Worm (Caenorhabditis elegans): ENCODE measurements around the gene R11D1.12.

Gene R11D1.12

ce11 chrV:12711999-12712398, 13.8 kb downstream of the R11D1.12 start, which contains the start of gene R11D1.3:
Gene R11D1.3 (minus strand): TSS chrV:12712099.
- TF ChIP-seq skn-1 (tag; optimal IDR thresholded peaks at IDR 0.05) = no peak
- TF ChIP-seq peb-1 (tag; optimal IDR thresholded peaks at IDR 0.05) = no peak
- TF ChIP-seq C34F6.9 (tag; optimal IDR thresholded peaks at IDR 0.05) = no peak
- no peak for TF ChIP-seq nhr-23 (tag; optimal IDR thresholded peaks at IDR 0.05)
- no peak for TF ChIP-seq lin-11 (tag; optimal IDR thresholded peaks at IDR 0.05)
- TF ChIP-seq lsy-2 (tag; optimal IDR thresholded peaks at IDR 0.05) = no peak
- no peak for TF ChIP-seq unc-62 (GFP tag; optimal IDR thresholded peaks at IDR 0.05)
- no peak for TF ChIP-seq egl-27 (tag; optimal IDR thresholded peaks at IDR 0.05)
- no peak for TF ChIP-seq zag-1 (tag; optimal IDR thresholded peaks at IDR 0.05)
- TF ChIP-seq alr-1 (tag; optimal IDR thresholded peaks at IDR 0.05) = no peak
- TF ChIP-seq nhr-25 (tag; optimal IDR thresholded peaks at IDR 0.05) = no peak
- no peak for TF ChIP-seq Y55F3AM.14 (GFP tag; optimal IDR thresholded peaks at IDR 0.05)
- no peak for TF ChIP-seq unc-39 (tag; optimal IDR thresholded peaks at IDR 0.05)
- no peak for TF ChIP-seq nhr-10 (tag; optimal IDR thresholded peaks at IDR 0.05)

- TF ChIP-seq crh-2 (tag; optimal IDR thresholded peaks at IDR 0.05) = no peak
- TF ChIP-seq skn-1 (tag; optimal IDR thresholded peaks at IDR 0.05) = no peak
- no peak for TF ChIP-seq ztf-4 (tag; optimal IDR thresholded peaks at IDR 0.05)
- TF ChIP-seq sma-9 (GFP tag; optimal IDR thresholded peaks at IDR 0.05) = no peak
- no peak for TF ChIP-seq sma-9 (tag; optimal IDR thresholded peaks at IDR 0.05)
- no peak for TF ChIP-seq Y55F3AM.14 (GFP tag; optimal IDR thresholded peaks at IDR 0.05)
- no peak for TF ChIP-seq elt-1 (tag; optimal IDR thresholded peaks at IDR 0.05)
- no peak for TF ChIP-seq snpc-4 (tag; optimal IDR thresholded peaks at IDR 0.05)
- TF ChIP-seq lin-39 (tag; optimal IDR thresholded peaks at IDR 0.05) = no peak
- no peak for TF ChIP-seq ZK546.5 (tag; optimal IDR thresholded peaks at IDR 0.05)
- TF ChIP-seq sma-3 (GFP tag; optimal IDR thresholded peaks at IDR 0.05) = no peak
- no peak for TF ChIP-seq nhr-21 (tag; optimal IDR thresholded peaks at IDR 0.05)
- TF ChIP-seq blmp-1 (tag; optimal IDR thresholded peaks at IDR 0.05; ENCODE audit: insufficient read depth) = no peak
- no peak for TF ChIP-seq mdl-1 (tag; optimal IDR thresholded peaks at IDR 0.05)
Observed at ce11 chrV:12708305-12708704, 17.5 kb downstream of the R11D1.12 start, which contains the start of gene R11D1.2. Gene R11D1.2 (plus strand): TSS chrV:12708605.

- TF ChIP-seq blmp-1 (tag; optimal IDR thresholded peaks at IDR 0.05; ENCODE audit: insufficient read depth) = no peak
- TF ChIP-seq Y55F3AM.14 (GFP tag; optimal IDR thresholded peaks at IDR 0.05) = no peak
- no peak for TF ChIP-seq gmeb-1 (tag; optimal IDR thresholded peaks at IDR 0.05)
- TF ChIP-seq unc-62 (GFP tag; optimal IDR thresholded peaks at IDR 0.05) = no peak
- TF ChIP-seq nhr-21 (tag; optimal IDR thresholded peaks at IDR 0.05) = no peak
- no peak for TF ChIP-seq nhr-11 (tag; optimal IDR thresholded peaks at IDR 0.05)
- TF ChIP-seq nhr-23 (tag; optimal IDR thresholded peaks at IDR 0.05) = no peak
- no peak for TF ChIP-seq zag-1 (tag; optimal IDR thresholded peaks at IDR 0.05)
Observed at ce11 chrV:12706511-12706910, 19.3 kb downstream of the R11D1.12 start.

- TF ChIP-seq snpc-4 (tag; optimal IDR thresholded peaks at IDR 0.05) = no peak
- no peak for TF ChIP-seq nhr-25 (tag; optimal IDR thresholded peaks at IDR 0.05)
- no peak for TF ChIP-seq elt-1 (tag; optimal IDR thresholded peaks at IDR 0.05)
- no peak for TF ChIP-seq ztf-1 (GFP tag; conservative IDR thresholded peaks at IDR 0.05)
- TF ChIP-seq ceh-82 (tag; optimal IDR thresholded peaks at IDR 0.05) = no peak
- no peak for TF ChIP-seq ama-1 (optimal IDR thresholded peaks at IDR 0.05)
- no peak for TF ChIP-seq ztf-4 (tag; optimal IDR thresholded peaks at IDR 0.05)
- TF ChIP-seq nhr-10 (tag; optimal IDR thresholded peaks at IDR 0.05) = no peak
- TF ChIP-seq F13H6.1 (tag; optimal IDR thresholded peaks at IDR 0.05) = no peak
- no peak for TF ChIP-seq lin-13 (GFP tag; optimal IDR thresholded peaks at IDR 0.05)
- TF ChIP-seq R02D3.7 (tag; optimal IDR thresholded peaks at IDR 0.05) = no peak
- no peak for TF ChIP-seq fos-1 (tag; optimal IDR thresholded peaks at IDR 0.05)
- no peak for TF ChIP-seq unc-39 (tag; optimal IDR thresholded peaks at IDR 0.05)
- no peak for TF ChIP-seq sem-4 (tag; optimal IDR thresholded peaks at IDR 0.05)
- no peak for TF ChIP-seq skn-1 (tag; optimal IDR thresholded peaks at IDR 0.05)
- TF ChIP-seq egl-27 (tag; optimal IDR thresholded peaks at IDR 0.05) = no peak
- TF ChIP-seq lsy-2 (tag; optimal IDR thresholded peaks at IDR 0.05) = no peak
Observed at ce11 chrV:12704077-12704476, 21.7 kb downstream of the R11D1.12 start, which contains the start of gene R11D1.1. Gene R11D1.1 (plus strand): TSS chrV:12704377.

- TF ChIP-seq egl-27 (tag; optimal IDR thresholded peaks at IDR 0.05) = no peak
- peak; percentile 47 for TF ChIP-seq crh-2 (tag; optimal IDR thresholded peaks at IDR 0.05)
- TF ChIP-seq nhr-12 (tag; optimal IDR thresholded peaks at IDR 0.05) = no peak
- TF ChIP-seq dmd-4 (tag; optimal IDR thresholded peaks at IDR 0.05) = no peak
- peak; percentile 48 for TF ChIP-seq zag-1 (tag; optimal IDR thresholded peaks at IDR 0.05)
- TF ChIP-seq nhr-129 (tag; optimal IDR thresholded peaks at IDR 0.05) = no peak
- no peak for TF ChIP-seq elt-1 (tag; optimal IDR thresholded peaks at IDR 0.05)
- TF ChIP-seq skn-1 (tag; optimal IDR thresholded peaks at IDR 0.05) = no peak
Observed at ce11 chrV:12701613-12702012, 24.2 kb downstream of the R11D1.12 start.
